Worm (Caenorhabditis elegans) whole organism, mixed stage, embryonic: ENCODE results near the gene F02C12.3.

ENCODE experiments used
- bed-3 ChIP-seq: fragments of 200-800 bp; sonication (Bioruptor generic); optimal IDR thresholded peaks from 3 replicates; lab custom pipeline; 2018; ENCODE audit warnings: mild to moderate bottlenecking, missing genetic modification characterization, moderate library complexity, missing compliant biosample characterization
- blmp-1 ChIP-seq: fragments of 150-350 bp; optimal IDR thresholded peaks from 2 replicates; lab custom pipeline; 2014; ENCODE audit warnings: missing biosample characterization, missing genetic modification characterization
- ceh-39 ChIP-seq: fragments of 150-350 bp; optimal IDR thresholded peaks from 2 replicates; lab custom pipeline; 2014; ENCODE audit warnings: missing biosample characterization, missing genetic modification characterization
- ceh-43 ChIP-seq: fragments of 200-800 bp; sonication (Bioruptor generic); optimal IDR thresholded peaks from 2 replicates; lab custom pipeline; 2018; ENCODE audit warnings: mild to moderate bottlenecking, missing genetic modification characterization, moderate library complexity, missing compliant biosample characterization
- ceh-83 ChIP-seq: fragments of 200-800 bp; sonication (Bioruptor generic); optimal IDR thresholded peaks from 2 replicates; lab custom pipeline; 2018; ENCODE audit warnings: mild to moderate bottlenecking, missing genetic modification characterization, missing compliant biosample characterization
- ces-1 ChIP-seq: fragments of 150-350 bp; optimal IDR thresholded peaks from 2 replicates; lab custom pipeline; 2014; ENCODE audit warnings: missing biosample characterization, missing genetic modification reagents, missing genetic modification characterization
- cnd-1 ChIP-seq: fragments of 200-800 bp; sonication (Bioruptor generic); optimal IDR thresholded peaks from 2 replicates; lab custom pipeline; 2018; ENCODE audit warnings: mild to moderate bottlenecking, missing genetic modification characterization, missing compliant biosample characterization
- drap-1 ChIP-seq: fragments of 200-800 bp; sonication (Bioruptor generic); optimal IDR thresholded peaks from 3 replicates; lab custom pipeline; 2018; ENCODE audit warnings: mild to moderate bottlenecking, missing genetic modification characterization, missing compliant biosample characterization
- elt-1 ChIP-seq: sonication (generic microtip); optimal IDR thresholded peaks from 2 replicates; lab custom pipeline; 2017; ENCODE audit warnings: missing genetic modification characterization, mild to moderate bottlenecking, missing compliant biosample characterization, antibody characterized with exemption, moderate library complexity, borderline replicate concordance; ENCODE audit not compliant: insufficient read depth
- elt-3 ChIP-seq: fragments of 150-350 bp; optimal IDR thresholded peaks from 2 replicates; lab custom pipeline; 2014; ENCODE audit warnings: missing biosample characterization, missing genetic modification characterization
- flh-1 ChIP-seq: fragments of 200-800 bp; sonication (Bioruptor generic); optimal IDR thresholded peaks from 2 replicates; lab custom pipeline; 2018; ENCODE audit warnings: mild to moderate bottlenecking, missing genetic modification characterization, moderate library complexity, missing compliant biosample characterization
- ham-2 ChIP-seq: fragments of 200-800 bp; sonication (Bioruptor generic); optimal IDR thresholded peaks from 2 replicates; lab custom pipeline; 2018; ENCODE audit warnings: mild to moderate bottlenecking, missing genetic modification characterization, missing compliant biosample characterization
- hlh-1 ChIP-seq: fragments of 150-350 bp; optimal IDR thresholded peaks from 2 replicates; lab custom pipeline; 2014; ENCODE audit warnings: missing biosample characterization, missing genetic modification reagents, missing genetic modification characterization
- lin-13 ChIP-seq: fragments of 150-350 bp; optimal IDR thresholded peaks from 2 replicates; lab custom pipeline; 2014; ENCODE audit warnings: missing biosample characterization, missing genetic modification characterization
- lin-32 ChIP-seq: fragments of 200-800 bp; sonication (Bioruptor generic); optimal IDR thresholded peaks from 2 replicates; lab custom pipeline; 2018; ENCODE audit warnings: mild to moderate bottlenecking, missing genetic modification characterization, missing compliant biosample characterization
- lsy-2 ChIP-seq: fragments of 150-350 bp; optimal IDR thresholded peaks from 2 replicates; lab custom pipeline; 2014; ENCODE audit warnings: missing biosample characterization, missing genetic modification characterization
- mab-5 ChIP-seq: fragments of 150-350 bp; optimal IDR thresholded peaks from 2 replicates; lab custom pipeline; 2014; ENCODE audit warnings: missing biosample characterization, missing genetic modification characterization
- mep-1 ChIP-seq: fragments of 150-350 bp; optimal IDR thresholded peaks from 2 replicates; lab custom pipeline; 2017; ENCODE audit warnings: missing biosample characterization, missing genetic modification reagents, missing genetic modification characterization, inconsistent platforms
- mls-2 ChIP-seq: sonication (generic microtip); optimal IDR thresholded peaks from 2 replicates; lab custom pipeline; 2016; ENCODE audit warnings: mild to moderate bottlenecking, missing genetic modification characterization, moderate library complexity, missing compliant biosample characterization
- nhr-12 ChIP-seq: fragments of 150-350 bp; optimal IDR thresholded peaks from 2 replicates; lab custom pipeline; 2014; ENCODE audit warnings: missing biosample characterization, missing genetic modification characterization
- nhr-2 ChIP-seq: fragments of 150-350 bp; optimal IDR thresholded peaks from 2 replicates; lab custom pipeline; 2014; ENCODE audit warnings: missing biosample characterization, missing genetic modification characterization
- nhr-237 ChIP-seq: fragments of 150-350 bp; optimal IDR thresholded peaks from 2 replicates; lab custom pipeline; 2014; ENCODE audit warnings: missing biosample characterization, missing genetic modification characterization
- nhr-28 ChIP-seq: fragments of 150-350 bp; optimal IDR thresholded peaks from 2 replicates; lab custom pipeline; 2014; ENCODE audit warnings: missing biosample characterization, missing genetic modification characterization
- nhr-76 ChIP-seq: sonication (generic microtip); optimal IDR thresholded peaks from 2 replicates; lab custom pipeline; 2017; ENCODE audit warnings: missing biosample characterization, missing genetic modification characterization
- pha-4 ChIP-seq: fragments of 150-350 bp; optimal IDR thresholded peaks from 2 replicates; lab custom pipeline; 2018; ENCODE audit warnings: missing biosample characterization, missing genetic modification reagents, missing genetic modification characterization
- sem-2 ChIP-seq: fragments of 200-800 bp; sonication (Bioruptor generic); optimal IDR thresholded peaks from 2 replicates; lab custom pipeline; 2018; ENCODE audit warnings: mild to moderate bottlenecking, missing genetic modification characterization, missing compliant biosample characterization
- snpc-4 ChIP-seq: fragments of 150-350 bp; optimal IDR thresholded peaks from 2 replicates; lab custom pipeline; 2014; ENCODE audit warnings: missing biosample characterization, missing genetic modification characterization
- sptf-1 ChIP-seq: sonication (generic microtip); optimal IDR thresholded peaks from 2 replicates; lab custom pipeline; 2017; ENCODE audit warnings: mild to moderate bottlenecking, missing genetic modification characterization, moderate library complexity, missing compliant biosample characterization
- tbx-8 ChIP-seq: fragments of 200-800 bp; sonication (Bioruptor generic); optimal IDR thresholded peaks from 2 replicates; lab custom pipeline; 2018; ENCODE audit warnings: mild to moderate bottlenecking, missing genetic modification characterization, moderate library complexity, missing compliant biosample characterization
- unc-120 ChIP-seq: sonication (generic microtip); optimal IDR thresholded peaks from 2 replicates; lab custom pipeline; 2017; ENCODE audit warnings: missing genetic modification characterization, missing compliant biosample characterization; ENCODE audit not compliant: poor library complexity, severe bottlenecking
- unc-39 ChIP-seq: fragments of 150-350 bp; optimal IDR thresholded peaks from 2 replicates; lab custom pipeline; 2014; ENCODE audit warnings: missing biosample characterization, missing genetic modification characterization
- unc-62 ChIP-seq: fragments of 150-350 bp; optimal IDR thresholded peaks from 2 replicates; lab custom pipeline; 2014; ENCODE audit warnings: missing biosample characterization, missing genetic modification reagents, missing genetic modification characterization
- zip-8 ChIP-seq: fragments of 150-350 bp; optimal IDR thresholded peaks from 2 replicates; lab custom pipeline; 2014; ENCODE audit warnings: missing biosample characterization, missing genetic modification characterization

The F02C12.3 gene

DNA sequence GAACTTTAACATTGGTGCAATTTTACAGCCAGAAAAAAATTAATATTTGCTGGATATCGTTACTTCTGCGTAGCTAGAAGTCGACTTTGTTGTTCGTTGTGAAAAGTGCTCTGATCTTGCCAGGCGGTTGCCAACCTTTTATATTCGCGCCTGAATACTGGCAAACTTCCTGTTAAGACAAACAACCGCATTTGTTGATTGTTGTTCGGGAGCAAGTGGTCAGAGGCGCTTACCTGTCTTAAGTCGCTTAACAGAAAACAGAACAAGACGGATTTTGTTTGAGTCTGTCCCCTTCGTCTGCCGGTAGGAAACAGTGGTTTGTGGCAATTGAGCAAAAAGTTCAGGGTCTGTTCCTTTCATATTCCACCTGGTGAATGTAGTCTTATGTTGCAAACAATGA lies 34.3 kb upstream of the F02C12.3 start, which contains the start of gene C49F8.15:
Gene C49F8.15, minus strand, starts transcription at position 101 of the 400 bp plus-strand sequence.
- no peak for TF ChIP-seq hlh-1
- no peak for TF ChIP-seq ham-2 (GFP tag; lab: Kevin White, UChicago)
- no peak for TF ChIP-seq ceh-39 (tag; lab: Kevin White, UChicago)

ce11 chrX:13364897-13365296 lies 31.9 kb upstream of the F02C12.3 start, which contains the start of gene C49F8.1:
Gene C49F8.1, minus strand, starts transcription at chrX:13364997.
- TF ChIP-seq lin-13 (tag; lab: Kevin White, UChicago), result no peak
- no peak for TF ChIP-seq ces-1
- no peak for TF ChIP-seq bed-3 (GFP tag; lab: Kevin White, UChicago)
- no peak for TF ChIP-seq ceh-43
- no peak for TF ChIP-seq unc-120 (tag; lab: Kevin White, UChicago)
- no peak for TF ChIP-seq sem-2
- TF ChIP-seq drap-1, result no peak
- no peak for TF ChIP-seq mls-2
- no peak for TF ChIP-seq blmp-1 (tag; lab: Kevin White, UChicago)
- TF ChIP-seq cnd-1, result no peak
- no peak for TF ChIP-seq tbx-8 (GFP tag; lab: Kevin White, UChicago)
- TF ChIP-seq ceh-39 (tag; lab: Kevin White, UChicago), result no peak
- TF ChIP-seq ceh-83, result no peak

DNA sequence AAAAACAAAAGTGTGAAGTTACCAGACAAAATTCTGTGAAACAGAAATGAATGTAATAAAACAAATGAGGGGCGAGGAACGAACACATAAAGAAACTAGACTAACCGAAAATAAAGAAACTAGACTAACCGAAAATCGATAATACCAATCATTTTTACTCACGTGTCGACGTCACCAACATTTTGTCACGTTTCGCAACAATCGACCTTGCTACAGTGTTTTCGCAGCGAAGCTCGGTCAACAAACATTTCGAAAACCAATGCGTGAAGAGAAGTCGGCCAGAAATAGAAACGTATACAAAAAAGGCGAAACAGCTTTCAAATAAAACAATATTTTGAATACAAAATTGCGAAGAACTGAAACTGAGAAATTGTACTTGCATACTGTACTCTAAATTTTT lies 29.8 kb upstream of the F02C12.3 start:
- TF ChIP-seq nhr-76 (tag; lab: Kevin White, UChicago), result no peak
- TF ChIP-seq nhr-2 (tag; lab: Kevin White, UChicago), result no peak
- no peak for TF ChIP-seq nhr-12
- TF ChIP-seq mep-1 (tag; lab: Kevin White, UChicago), result no peak
- TF ChIP-seq elt-3 (tag; lab: Kevin White, UChicago), result no peak
- TF ChIP-seq ceh-43, result no peak
- TF ChIP-seq flh-1 (GFP tag; lab: Kevin White, UChicago), result no peak
- no peak for TF ChIP-seq hlh-1
- TF ChIP-seq lin-32 (GFP tag; lab: Kevin White, UChicago), result no peak
- TF ChIP-seq lin-13 (tag; lab: Kevin White, UChicago), result no peak

DNA sequence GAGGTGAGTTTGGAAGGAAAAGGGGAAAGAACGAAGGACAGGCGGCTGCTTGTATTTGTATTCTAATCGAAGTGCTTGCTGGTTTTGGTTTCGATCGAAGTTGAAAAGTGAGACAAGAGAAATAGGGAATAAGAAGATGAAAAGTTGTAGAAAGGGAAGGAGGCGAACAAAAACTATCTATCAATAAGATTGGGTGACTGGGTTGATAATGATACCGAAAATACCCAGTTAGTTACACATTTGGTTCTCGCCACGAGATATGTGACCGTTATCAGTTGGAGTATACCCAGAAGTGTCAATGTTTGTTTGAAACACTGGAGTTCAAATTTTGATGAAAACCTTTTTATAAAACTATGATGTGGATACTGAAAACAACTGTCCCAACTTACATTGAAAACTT lies 28.5 kb upstream of the F02C12.3 start:
- TF ChIP-seq zip-8 (tag; lab: Kevin White, UChicago) (no peak), cnd-1 (no peak), unc-62 (GFP tag; lab: Kevin White, UChicago) (no peak), pha-4 (no peak), snpc-4 (tag; lab: Kevin White, UChicago) (no peak), ceh-39 (tag; lab: Kevin White, UChicago) (no peak), drap-1 (no peak), hlh-1 (no peak), tbx-8 (GFP tag; lab: Kevin White, UChicago) (no peak), mab-5 (tag; lab: Kevin White, UChicago) (no peak), lin-32 (GFP tag; lab: Kevin White, UChicago) (no peak), nhr-12 (no peak), bed-3 (GFP tag; lab: Kevin White, UChicago) (no peak), elt-1 (tag; lab: Kevin White, UChicago) (no peak), sem-2 (no peak), lin-13 (tag; lab: Kevin White, UChicago) (no peak), flh-1 (GFP tag; lab: Kevin White, UChicago) (no peak), lsy-2 (tag; lab: Kevin White, UChicago) (no peak), ham-2 (GFP tag; lab: Kevin White, UChicago) (no peak)

- TF ChIP-seq bed-3 (GFP tag; lab: Kevin White, UChicago) (no peak), nhr-76 (tag; lab: Kevin White, UChicago) (no peak), mls-2 (no peak), mep-1 (tag; lab: Kevin White, UChicago) (no peak), nhr-28 (tag; lab: Kevin White, UChicago) (no peak), pha-4 (no peak), sptf-1 (tag; lab: Kevin White, UChicago) (no peak), flh-1 (GFP tag; lab: Kevin White, UChicago) (no peak), cnd-1 (no peak), unc-39 (no peak), sem-2 (no peak), drap-1 (no peak), unc-62 (GFP tag; lab: Kevin White, UChicago) (no peak), mab-5 (tag; lab: Kevin White, UChicago) (no peak), hlh-1 (no peak), zip-8 (tag; lab: Kevin White, UChicago) (no peak), unc-120 (tag; lab: Kevin White, UChicago) (no peak), ceh-43 (no peak), nhr-237 (tag; lab: Kevin White, UChicago) (no peak), ces-1 (no peak)
Measured at ce11 chrX:13376185-13376584, 20.6 kb upstream of the F02C12.3 start.
